Worm (Caenorhabditis elegans): ENCODE data around the gene nlp-76.

DNA sequence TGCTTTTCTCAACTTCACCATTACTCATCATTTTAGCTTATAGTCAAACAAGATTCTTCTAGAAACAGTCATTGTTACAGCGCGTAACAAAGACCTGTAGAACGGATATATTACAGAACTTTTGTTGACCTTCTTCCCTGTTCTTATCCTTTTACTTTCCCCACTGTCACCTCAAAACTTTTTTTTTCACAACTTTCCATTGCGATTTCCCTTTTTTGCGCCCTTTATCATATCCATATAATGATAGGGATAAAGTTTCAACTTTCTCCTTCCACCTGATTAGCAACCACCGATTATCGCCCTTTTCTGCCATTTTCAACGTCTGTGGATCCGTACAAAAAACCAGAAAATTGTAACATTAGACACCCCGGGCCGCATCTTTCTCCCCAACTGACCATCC is 13.4 kb upstream of the nlp-76 start:
- TF ChIP-seq ztf-11 (tag; optimal IDR thresholded peaks at IDR 0.05) (no peak), pqm-1 (tag; optimal IDR thresholded peaks at IDR 0.05) (no peak), lin-39 (tag; optimal IDR thresholded peaks at IDR 0.05) (no peak), ama-1 (optimal IDR thresholded peaks at IDR 0.05) (no peak), nfya-1 (tag; optimal IDR thresholded peaks at IDR 0.05; ENCODE audit: insufficient read depth) (no peak)

Data from whole organism, L3 larva.